Fruit fly (Drosophila melanogaster): ENCODE data around the gene CG5860.

CG5860 gene

dm6 chr3R:17391313-17391845 is 18.0 kb upstream of the CG5860 start, which contains the start of the genes Brf and sds22 (continued):
- peak; percentile 79 for TF ChIP-seq CG3163 (GFP tag; optimal IDR thresholded peaks at IDR 0.05)
- TF ChIP-seq shn (GFP tag; optimal IDR thresholded peaks at IDR 0.05) = peak; percentile 94
- peak; percentile 61 for TF ChIP-seq grn (GFP tag; optimal IDR thresholded peaks at IDR 0.05)
- peak; percentile 86 for TF ChIP-seq dan (GFP tag; IDR thresholded peaks at IDR 0.05)
- TF ChIP-seq CkIIα-i1 (GFP tag; IDR thresholded peaks at IDR 0.05) = no peak
- TF ChIP-seq phol (tag; optimal IDR thresholded peaks at IDR 0.05) = peak; percentile 96
- peak; percentile 67 for TF ChIP-seq fd102C (GFP tag; optimal IDR thresholded peaks at IDR 0.05)
- TF ChIP-seq unc-4 (GFP tag; IDR thresholded peaks at IDR 0.05; ENCODE audit: partially characterized antibody) = peak; percentile 79
- TF ChIP-seq D19B (GFP tag; optimal IDR thresholded peaks at IDR 0.05) = peak; percentile 87
- TF ChIP-seq Poxn (GFP tag; IDR thresholded peaks at IDR 0.05) = peak; percentile 82
- TF ChIP-seq aop (GFP tag; IDR thresholded peaks at IDR 0.05) = peak; percentile 60; the same call in 1 of the 2 replicates
- TF ChIP-seq CG2202 (tag; optimal IDR thresholded peaks at IDR 0.05) = peak; percentile 88
- TF ChIP-seq CG14014 (GFP tag; IDR thresholded peaks at IDR 0.05) = peak; percentile 93
- peak; percentile 84 for TF ChIP-seq cwo (GFP tag; optimal IDR thresholded peaks at IDR 0.05)
- TF ChIP-seq stc (GFP tag; IDR thresholded peaks at IDR 0.05) = peak; percentile 85
- peak; percentile 96 for TF ChIP-seq CG6272 (GFP tag; IDR thresholded peaks at IDR 0.05)
- no peak for TF ChIP-seq hth (optimal IDR thresholded peaks at IDR 0.05)
- TF ChIP-seq CG31441 (GFP tag; IDR thresholded peaks at IDR 0.05) = peak; percentile 94
- TF ChIP-seq insv (GFP tag; optimal IDR thresholded peaks at IDR 0.05) = peak in 1 of 2 experiments; percentile 78
- TF ChIP-seq chm (GFP tag; IDR thresholded peaks at IDR 0.05) = peak; percentile 73
- peak; percentile 86 for TF ChIP-seq jing (GFP tag; optimal IDR thresholded peaks at IDR 0.05)
- no peak for TF ChIP-seq Hr39 (optimal IDR thresholded peaks at IDR 0.05)
- peak; percentile 84 for TF ChIP-seq CG6175 (GFP tag; IDR thresholded peaks at IDR 0.05)
- peak; percentile 67 for TF ChIP-seq CG7928 (GFP tag; optimal IDR thresholded peaks at IDR 0.05)
- peak; percentile 96 for TF ChIP-seq CG8290 (GFP tag; optimal IDR thresholded peaks at IDR 0.05)
- TF ChIP-seq CG8290 (tag; optimal IDR thresholded peaks at IDR 0.05) = peak; percentile 71 to 88
- TF ChIP-seq vnd (GFP tag; IDR thresholded peaks at IDR 0.05; ENCODE audit: partially characterized antibody) = peak; percentile 74
- peak; percentile 91 for TF ChIP-seq CG10366 (GFP tag; IDR thresholded peaks at IDR 0.05)
- TF ChIP-seq pzg (GFP tag; optimal IDR thresholded peaks at IDR 0.05) = peak; percentile 66
- peak; percentile 33 for TF ChIP-seq Kr (GFP tag; optimal IDR thresholded peaks at IDR 0.05)
- peak; percentile 100 for TF ChIP-seq CG10267 (tag; optimal IDR thresholded peaks at IDR 0.05)
- no peak for TF ChIP-seq CG42726 (GFP tag; IDR thresholded peaks at IDR 0.05; ENCODE audit: partially characterized antibody)
- TF ChIP-seq nerfin-2 (GFP tag; IDR thresholded peaks at IDR 0.05; ENCODE audit: partially characterized antibody) = no peak
- peak; percentile 88 for TF ChIP-seq CG30020 (tag; optimal IDR thresholded peaks at IDR 0.05)
- TF ChIP-seq CG11093 (GFP tag; IDR thresholded peaks at IDR 0.05) = peak; percentile 89
- peak; percentile 63; the same call in 1 of the 3 replicates for TF ChIP-seq gce (GFP tag; IDR thresholded peaks at IDR 0.05)
- TF ChIP-seq BEAF-32 (GFP tag; optimal IDR thresholded peaks at IDR 0.05) = peak; percentile 87
- TF ChIP-seq Atf3 (GFP tag; optimal IDR thresholded peaks at IDR 0.05) = peak; percentile 94
- TF ChIP-seq Gsc (GFP tag; IDR thresholded peaks at IDR 0.05) = peak; percentile 76
- TF ChIP-seq z (GFP tag; IDR thresholded peaks at IDR 0.05) = peak; percentile 41; the same call in 1 of the 3 replicates
- TF ChIP-seq Dip3 (GFP tag; optimal IDR thresholded peaks at IDR 0.05) = peak; percentile 97
- peak; percentile 94 for TF ChIP-seq CG12104 (GFP tag; optimal IDR thresholded peaks at IDR 0.05)
- TF ChIP-seq Med (GFP tag) = peak; percentile 99
- TF ChIP-seq crp (GFP tag; optimal IDR thresholded peaks at IDR 0.05) = peak; percentile 83 to 93
- no peak for TF ChIP-seq h (optimal IDR thresholded peaks at IDR 0.05)
- TF ChIP-seq Bdp1 (GFP tag; optimal IDR thresholded peaks at IDR 0.05) = peak; percentile 90
- peak; percentile 88 for TF ChIP-seq CrebB (tag; optimal IDR thresholded peaks at IDR 0.05)
- TF ChIP-seq H2.0 (GFP tag; IDR thresholded peaks at IDR 0.05) = peak; percentile 84
- peak; percentile 78 for TF ChIP-seq salm (tag; optimal IDR thresholded peaks at IDR 0.05)
- peak; percentile 94 for TF ChIP-seq caup (GFP tag; optimal IDR thresholded peaks at IDR 0.05; ENCODE audit: severe bottlenecking)
- TF ChIP-seq CG34422 (GFP tag; IDR thresholded peaks at IDR 0.05) = peak; percentile 97

Measured in whole organism, embryonic.